Worm (Caenorhabditis elegans): ENCODE measurements around the gene srxa-4.
A peak's percentile ranks its signal among the peaks of the same experiment; 100 is the strongest.

Gene srxa-4

ce11 chrV:7465509-7465908 lies 45.2 kb downstream of the srxa-4 start, which contains the start of gene F25E5.1 (continued):
- TF ChIP-seq lin-35 (GFP tag; optimal IDR thresholded peaks at IDR 0.05) = no peak
- TF ChIP-seq efl-1 (GFP tag; optimal IDR thresholded peaks at IDR 0.05) = peak; percentile 67
- TF ChIP-seq F10E7.11 (tag; optimal IDR thresholded peaks at IDR 0.05) = no peak
- TF ChIP-seq madf-8 (GFP tag; conservative IDR thresholded peaks at IDR 0.05) = peak; percentile 46
- no peak for TF ChIP-seq F49E8.2 (tag; optimal IDR thresholded peaks at IDR 0.05; ENCODE audit: insufficient read depth)
- TF ChIP-seq ceh-27 (GFP tag; optimal IDR thresholded peaks at IDR 0.05) = peak; percentile 65
- no peak for TF ChIP-seq F39B2.1 (GFP tag; IDR thresholded peaks at IDR 0.05)
- 0 out of 2 replicates have a peak, but pooled peaks have one; percentile 67 for TF ChIP-seq bed-2 (GFP tag; IDR thresholded peaks at IDR 0.05)
- no peak for TF ChIP-seq F52B5.7 (tag; optimal IDR thresholded peaks at IDR 0.05)
- TF ChIP-seq snpc-4 (GFP tag; optimal IDR thresholded peaks at IDR 0.05) = no peak
- peak in 1 of 4 experiments; percentile 43 for TF ChIP-seq snpc-4 (tag; optimal IDR thresholded peaks at IDR 0.05)
- TF ChIP-seq F57C9.4 (tag; optimal IDR thresholded peaks at IDR 0.05) = no peak
- no peak for TF ChIP-seq egl-18 (GFP tag; IDR thresholded peaks at IDR 0.05)
- TF ChIP-seq ztf-3 (GFP tag; optimal IDR thresholded peaks at IDR 0.05) = no peak
- TF ChIP-seq nhr-90 (tag; optimal IDR thresholded peaks at IDR 0.05) = no peak
- TF ChIP-seq Y95B8A.8 (GFP tag; IDR thresholded peaks at IDR 0.05) = no peak
- TF ChIP-seq die-1 (tag; optimal IDR thresholded peaks at IDR 0.05) = no peak
- no peak for TF ChIP-seq atf-7 (tag; optimal IDR thresholded peaks at IDR 0.05)
- TF ChIP-seq snpc-1.3 (tag; optimal IDR thresholded peaks at IDR 0.05; ENCODE audit: insufficient read depth) = no peak
- no peak for TF ChIP-seq F33H1.4 (GFP tag; IDR thresholded peaks at IDR 0.05)
- no peak for TF ChIP-seq snpc-3.4 (tag; optimal IDR thresholded peaks at IDR 0.05)
- TF ChIP-seq ceh-40 (GFP tag; IDR thresholded peaks at IDR 0.05) = no peak
- no peak for TF ChIP-seq mes-4 (tag; optimal IDR thresholded peaks at IDR 0.05)
- no peak; the same call in 1 of the 2 replicates for TF ChIP-seq madf-6 (GFP tag; IDR thresholded peaks at IDR 0.05)
- TF ChIP-seq K12H6.12 (tag; optimal IDR thresholded peaks at IDR 0.05) = peak; percentile 10
- TF ChIP-seq lin-40 (tag; optimal IDR thresholded peaks at IDR 0.05) = no peak
- peak; percentile 69 for TF ChIP-seq hmg-1.2 (GFP tag; IDR thresholded peaks at IDR 0.05)
- no peak for TF ChIP-seq ztf-22 (GFP tag; optimal IDR thresholded peaks at IDR 0.05)
- no peak for TF ChIP-seq ztf-26 (tag; optimal IDR thresholded peaks at IDR 0.05)
- peak; percentile 15 for TF ChIP-seq xnd-1 (tag; optimal IDR thresholded peaks at IDR 0.05)
- TF ChIP-seq attf-6 (GFP tag; IDR thresholded peaks at IDR 0.05) = no peak
- no peak for TF ChIP-seq aptf-2 (GFP tag; conservative IDR thresholded peaks at IDR 0.05)
- 0 out of 2 replicates have a peak, but pooled peaks have one; percentile 27 for TF ChIP-seq ceh-100 (GFP tag; IDR thresholded peaks at IDR 0.05)
- no peak for TF ChIP-seq let-526 (GFP tag; IDR thresholded peaks at IDR 0.05)
- no peak for TF ChIP-seq mel-28 (tag; optimal IDR thresholded peaks at IDR 0.05; ENCODE audit: borderline replicate concordance)
- TF ChIP-seq rcor-1 (GFP tag; IDR thresholded peaks at IDR 0.05) = 0 out of 2 replicates have a peak, but pooled peaks have one; percentile 32
- no peak for TF ChIP-seq K11D2.4 (GFP tag; IDR thresholded peaks at IDR 0.05)
- no peak for TF ChIP-seq snpc-1.1 (tag; optimal IDR thresholded peaks at IDR 0.05; ENCODE audit: insufficient read depth)
- no peak for TF ChIP-seq nfyb-1 (GFP tag; IDR thresholded peaks at IDR 0.05)
- no peak for TF ChIP-seq rpc-1 (optimal IDR thresholded peaks at IDR 0.05)
- TF ChIP-seq rpc-1 (tag; optimal IDR thresholded peaks at IDR 0.05) = no peak
- TF ChIP-seq ceh-58 (GFP tag; IDR thresholded peaks at IDR 0.05) = no peak
- TF ChIP-seq ceh-91 (GFP tag; IDR thresholded peaks at IDR 0.05) = no peak
- peak; percentile 50 for TF ChIP-seq ZK185.1 (tag; optimal IDR thresholded peaks at IDR 0.05; ENCODE audit: poor library complexity, severe bottlenecking)
- TF ChIP-seq ekl-4 (GFP tag; IDR thresholded peaks at IDR 0.05) = 0 out of 2 replicates have a peak, but pooled peaks have one; percentile 27
